Worm (Caenorhabditis elegans) whole organism, early embryonic: ENCODE data around the gene unc-39.

Experiments used
- F13C5.2 ChIP-seq: sonication (generic microtip); optimal IDR thresholded peaks from 2 replicates; lab custom pipeline; 2017; ENCODE audit warnings: mild to moderate bottlenecking, missing genetic modification characterization, inconsistent platforms, missing compliant biosample characterization
- aly-1 ChIP-seq: sonication (generic microtip); optimal IDR thresholded peaks from 2 replicates; lab custom pipeline; 2016; ENCODE audit warnings: missing genetic modification characterization, missing compliant biosample characterization
- ama-1 ChIP-seq: fragments of 150-350 bp; optimal IDR thresholded peaks from 2 replicates; lab custom pipeline; 2014
- ceh-13 ChIP-seq: fragments of 200-800 bp; sonication (Bioruptor generic); optimal IDR thresholded peaks from 2 replicates; lab custom pipeline; 2018; ENCODE audit warnings: mild to moderate bottlenecking, missing genetic modification characterization, missing compliant biosample characterization
- ceh-36 ChIP-seq: sonication (generic microtip); optimal IDR thresholded peaks from 2 replicates; lab custom pipeline; 2016; ENCODE audit warnings: missing genetic modification characterization, inconsistent platforms, missing compliant biosample characterization
- ets-7 ChIP-seq: sonication (generic microtip); optimal IDR thresholded peaks from 2 replicates; lab custom pipeline; 2016; ENCODE audit warnings: missing genotype, missing genetic modification characterization, missing compliant biosample characterization
- flt-1 ChIP-seq: fragments of 200-800 bp; sonication (Bioruptor generic); IDR thresholded peaks from 2 replicates; pipeline ENCODE4 v1.3.6; 2022; ENCODE audit warnings: missing genetic modification characterization, missing compliant biosample characterization
- hmbx-1 ChIP-seq: sonication (generic microtip); optimal IDR thresholded peaks from 2 replicates; lab custom pipeline; 2016; ENCODE audit warnings: mild to moderate bottlenecking, missing genetic modification characterization, missing compliant biosample characterization
- hmg-4 ChIP-seq: fragments of 200-800 bp; sonication (Bioruptor generic); optimal IDR thresholded peaks from 2 replicates; lab custom pipeline; 2018; ENCODE audit warnings: mild to moderate bottlenecking, missing genetic modification characterization, missing compliant biosample characterization
- sea-1 ChIP-seq: fragments of 200-800 bp; sonication (Bioruptor generic); conservative IDR thresholded peaks from 2 replicates; pipeline ENCODE4 v1.3.6; 2022; ENCODE audit warnings: missing genetic modification characterization, missing compliant biosample characterization
- tra-4 ChIP-seq: sonication (generic microtip); optimal IDR thresholded peaks from 2 replicates; lab custom pipeline; 2017; ENCODE audit warnings: missing genetic modification characterization, missing compliant biosample characterization

DNA sequence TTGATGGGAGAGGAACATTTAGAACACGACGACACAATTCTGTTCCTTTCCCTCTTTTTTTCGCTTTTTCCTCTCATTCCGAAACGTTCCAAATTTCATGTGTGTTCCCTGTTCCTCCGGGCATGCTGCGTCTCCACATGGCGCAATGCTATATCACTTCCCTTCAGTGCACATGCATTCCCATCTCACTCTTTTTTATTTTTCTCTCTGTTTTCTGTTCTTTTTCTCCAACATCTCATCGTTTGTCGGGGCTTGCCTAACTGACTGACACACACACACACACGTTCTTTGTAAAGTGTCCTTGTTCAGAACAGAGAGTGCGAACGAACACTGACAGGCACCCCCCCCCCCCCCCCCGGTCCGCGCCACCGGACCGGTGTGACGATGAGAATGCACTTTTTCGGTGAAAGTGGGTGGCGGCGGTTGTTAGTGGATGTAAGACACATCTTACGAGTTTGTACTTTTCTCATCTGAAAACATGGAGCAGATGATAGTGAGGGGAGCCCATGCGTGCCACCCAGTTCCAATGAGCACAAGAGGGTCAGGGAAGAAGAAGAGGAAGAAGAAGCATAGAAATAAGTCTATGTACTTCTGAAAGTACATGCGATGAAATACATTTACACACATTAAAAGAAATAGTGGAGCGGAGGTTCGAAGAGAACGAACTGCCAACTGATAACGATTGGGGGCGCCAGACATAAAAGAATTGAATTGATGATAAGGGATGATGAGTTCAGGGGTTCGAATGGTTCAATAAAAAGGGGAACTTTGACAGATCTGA, 4.4 kb upstream of the unc-39 start:
- TF ChIP-seq F13C5.2 (no peak), flt-1 (GFP tag; lab: Robert Waterston, UW) (no peak), ceh-13 (GFP tag; lab: Kevin White, UChicago) (no peak), ama-1 (lab: Kevin White, UChicago) (no peak), hmbx-1 (tag; lab: Kevin White, UChicago) (no peak), tra-4 (tag; lab: Kevin White, UChicago) (no peak), hmg-4 (GFP tag; lab: Kevin White, UChicago) (no peak), aly-1 (tag; lab: Kevin White, UChicago) (no peak), ets-7 (no peak), ceh-36 (tag; lab: Kevin White, UChicago) (no peak), sea-1 (GFP tag; lab: Robert Waterston, UW) (no peak)
